Fruit fly (Drosophila melanogaster) whole organism, embryonic: Measurements from ENCODE around the gene Sec5.

Experiments
- Adf1 ChIP-seq: fragments of 200-800 bp; sonication (Bioruptor generic); IDR thresholded peaks from 2 replicates; pipeline ENCODE4 v1.3.6; 2022; ENCODE audit warnings: missing biosample characterization, missing genetic modification characterization
- Aef1 ChIP-seq: fragments of 200-800 bp; sonication (Bioruptor generic); IDR thresholded peaks from 3 replicates; pipeline ENCODE4 v1.3.6; 2022; ENCODE audit warnings: missing biosample characterization, missing genetic modification characterization
- Antp ChIP-seq: fragments of 200-800 bp; sonication (Bioruptor generic); optimal IDR thresholded peaks from 3 replicates; lab custom pipeline; 2016; ENCODE audit warnings: missing biosample characterization, missing genetic modification characterization
- Awh ChIP-seq: fragments of 200-800 bp; sonication (Bioruptor generic); IDR thresholded peaks from 2 replicates; pipeline ENCODE4, ENCODE4 v1.3.6; 2022; ENCODE audit warnings: missing biosample characterization, missing genetic modification characterization
- CG10979 ChIP-seq: fragments of 200-800 bp; sonication (Bioruptor generic); optimal IDR thresholded peaks from 2 replicates; lab custom pipeline; 2018; ENCODE audit warnings: missing biosample characterization, mild to moderate bottlenecking, missing genetic modification characterization, moderate library complexity
- CG11093 ChIP-seq: fragments of 200-800 bp; sonication (Bioruptor generic); IDR thresholded peaks from 3 replicates; pipeline ENCODE4 v1.3.6; 2022; ENCODE audit warnings: missing biosample characterization, missing genetic modification characterization
- CG11504 ChIP-seq: fragments of 200-800 bp; sonication (Bioruptor generic); optimal IDR thresholded peaks from 3 replicates; lab custom pipeline; 2019; ENCODE audit warnings: missing biosample characterization, mild to moderate bottlenecking, missing genetic modification characterization, moderate library complexity
- CG11560 ChIP-seq: fragments of 200-800 bp; sonication (Bioruptor generic); IDR thresholded peaks from 3 replicates; pipeline ENCODE4 v1.3.6; 2022; ENCODE audit warnings: missing biosample characterization, missing genetic modification characterization
- CG11696 ChIP-seq: fragments of 200-800 bp; sonication (Bioruptor generic); IDR thresholded peaks from 2 replicates; pipeline ENCODE4 v1.3.6; 2022; ENCODE audit warnings: missing biosample characterization, missing genetic modification characterization
- CG13424 ChIP-seq: fragments of 200-800 bp; sonication (Bioruptor generic); optimal IDR thresholded peaks from 2 replicates; lab custom pipeline; 2019; ENCODE audit warnings: missing biosample characterization, mild to moderate bottlenecking, missing genetic modification characterization, moderate library complexity
- CG13894 ChIP-seq: fragments of 200-800 bp; sonication (Bioruptor generic); optimal IDR thresholded peaks from 3 replicates; lab custom pipeline; 2018; ENCODE audit warnings: missing biosample characterization, mild to moderate bottlenecking, missing genetic modification characterization, moderate library complexity
- CG2678 ChIP-seq: fragments of 200-800 bp; sonication (Bioruptor generic); optimal IDR thresholded peaks from 3 replicates; lab custom pipeline; 2019; ENCODE audit warnings: missing biosample characterization, mild to moderate bottlenecking, missing genetic modification characterization, moderate library complexity
- CG2712 ChIP-seq: fragments of 200-800 bp; optimal IDR thresholded peaks from 3 replicates; lab custom pipeline; 2019; ENCODE audit warnings: missing biosample characterization, mild to moderate bottlenecking, missing genetic modification characterization, moderate library complexity
- CG3281 ChIP-seq: fragments of 200-800 bp; sonication (Bioruptor generic); optimal IDR thresholded peaks from 3 replicates; lab custom pipeline; 2017; ENCODE audit warnings: missing biosample characterization, mild to moderate bottlenecking, missing genetic modification characterization
- CG3407 ChIP-seq: fragments of 200-800 bp; sonication (Bioruptor generic); optimal IDR thresholded peaks from 2 replicates; lab custom pipeline; 2018; ENCODE audit warnings: missing biosample characterization, mild to moderate bottlenecking, missing genetic modification characterization
- CG34422 ChIP-seq: fragments of 200-800 bp; sonication (Bioruptor generic); IDR thresholded peaks from 3 replicates; pipeline ENCODE4 v1.3.6; 2022; ENCODE audit warnings: missing biosample characterization, missing genetic modification characterization
- CG3995 ChIP-seq: fragments of 200-800 bp; sonication (Bioruptor generic); optimal IDR thresholded peaks from 3 replicates; lab custom pipeline; 2016; ENCODE audit warnings: missing biosample characterization, missing genetic modification characterization
- CG7928 ChIP-seq: fragments of 200-800 bp; sonication (Bioruptor generic); optimal IDR thresholded peaks from 2 replicates; lab custom pipeline; 2017; ENCODE audit warnings: missing biosample characterization, mild to moderate bottlenecking, missing genetic modification characterization
- CG8281 ChIP-seq: fragments of 200-800 bp; sonication (Bioruptor generic); optimal IDR thresholded peaks from 2 replicates; lab custom pipeline; 2018; ENCODE audit warnings: missing biosample characterization, mild to moderate bottlenecking, missing genetic modification characterization, moderate library complexity
- CG9797 ChIP-seq: fragments of 200-800 bp; sonication (Bioruptor generic); optimal IDR thresholded peaks from 3 replicates; lab custom pipeline; 2018; ENCODE audit warnings: missing biosample characterization, mild to moderate bottlenecking, missing genetic modification characterization
- Fer3 ChIP-seq: fragments of 200-800 bp; sonication (Bioruptor generic); optimal IDR thresholded peaks from 2 replicates; lab custom pipeline; 2018; ENCODE audit warnings: missing biosample characterization, mild to moderate bottlenecking, missing genetic modification characterization, moderate library complexity
- HmgD ChIP-seq: fragments of 200-800 bp; sonication (Bioruptor generic); optimal IDR thresholded peaks from 3 replicates; lab custom pipeline; 2016; ENCODE audit warnings: missing biosample characterization, missing genetic modification characterization
- Hsf ChIP-seq: fragments of 200-800 bp; sonication (Bioruptor generic); optimal IDR thresholded peaks from 3 replicates; lab custom pipeline; 2016; ENCODE audit warnings: missing biosample characterization, missing genetic modification characterization
- Lim3 ChIP-seq: fragments of 200-800 bp; sonication (Bioruptor generic); IDR thresholded peaks from 2 replicates; pipeline ENCODE4 v1.3.6; 2022; ENCODE audit warnings: missing biosample characterization, missing genetic modification characterization
- NfI ChIP-seq: fragments of 200-800 bp; sonication (Bioruptor generic); optimal IDR thresholded peaks from 3 replicates; lab custom pipeline; 2018; ENCODE audit warnings: missing biosample characterization, mild to moderate bottlenecking, missing genetic modification characterization, moderate library complexity
- Oli ChIP-seq: fragments of 200-800 bp; sonication (Bioruptor generic); optimal IDR thresholded peaks from 2 replicates; lab custom pipeline; 2018; ENCODE audit warnings: missing biosample characterization, mild to moderate bottlenecking, missing genetic modification characterization, moderate library complexity
- YL-1 ChIP-seq: fragments of 200-800 bp; sonication (Bioruptor generic); optimal IDR thresholded peaks from 3 replicates; lab custom pipeline; 2017; ENCODE audit warnings: missing biosample characterization, mild to moderate bottlenecking, missing genetic modification characterization
- aop ChIP-seq: fragments of 200-800 bp; sonication (Bioruptor generic); IDR thresholded peaks from 2 replicates; pipeline ENCODE4 v1.3.6; 2022; ENCODE audit warnings: missing biosample characterization, missing genetic modification characterization
- bigmax ChIP-seq: fragments of 200-800 bp; sonication (Bioruptor generic); optimal IDR thresholded peaks from 2 replicates; lab custom pipeline; 2018; ENCODE audit warnings: missing biosample characterization, mild to moderate bottlenecking, missing genetic modification characterization
- btn ChIP-seq: fragments of 200-800 bp; sonication (Bioruptor generic); optimal IDR thresholded peaks from 2 replicates; lab custom pipeline; 2016; ENCODE audit warnings: missing biosample characterization, missing genetic modification characterization
- chif ChIP-seq, 2 experiments: fragments of 200-800 bp; sonication (Bioruptor generic); optimal IDR thresholded peaks; 3 replicates each; lab custom pipeline; 2016; ENCODE audit warnings: missing biosample characterization in 2 of 2, missing genetic modification characterization in 2 of 2
- eyg ChIP-seq: fragments of 200-800 bp; sonication (Bioruptor generic); optimal IDR thresholded peaks from 3 replicates; lab custom pipeline; 2016; ENCODE audit warnings: missing biosample characterization, missing genetic modification characterization
- gce ChIP-seq: fragments of 200-800 bp; sonication (Bioruptor generic); IDR thresholded peaks from 3 replicates; pipeline ENCODE4 v1.3.6; 2022; ENCODE audit warnings: missing biosample characterization, missing genetic modification characterization
- gsb-n ChIP-seq: fragments of 200-800 bp; sonication (Bioruptor generic); optimal IDR thresholded peaks from 3 replicates; lab custom pipeline; 2018; ENCODE audit warnings: missing biosample characterization, mild to moderate bottlenecking, missing genetic modification characterization
- h ChIP-seq: fragments of >200 bp; optimal IDR thresholded peaks from 2 replicates; lab custom pipeline; 2017
- hkb ChIP-seq, 2 experiments: fragments of 200-800 bp in 1 of 2; fragments of >200 bp in 1 of 2; sonication (Bioruptor generic) in 1 of 2; IDR thresholded peaks in 1 of 2; optimal IDR thresholded peaks in 1 of 2; 2 replicates each; pipeline versions ENCODE4 v1.3.6 to Lab custom; 2017 to 2022; ENCODE audit warnings: missing biosample characterization in 1 of 2, missing genetic modification characterization in 1 of 2
- jigr1 ChIP-seq: fragments of 200-800 bp; sonication (Bioruptor generic); IDR thresholded peaks from 3 replicates; pipeline ENCODE4 v1.3.6; 2022; ENCODE audit warnings: missing biosample characterization, missing genetic modification characterization
- jing ChIP-seq: fragments of 200-800 bp; sonication (Bioruptor generic); optimal IDR thresholded peaks from 2 replicates; lab custom pipeline; 2018; ENCODE audit warnings: missing biosample characterization, mild to moderate bottlenecking, missing genetic modification characterization
- lola ChIP-seq, 3 experiments: fragments of >200 bp in 2 of 3; fragments of 200-800 bp in 1 of 3; sonication (Bioruptor generic) in 1 of 3; optimal IDR thresholded peaks; 2 replicates each; lab custom pipeline; 2017 to 2019; ENCODE audit warnings: missing biosample characterization in 3 of 3, missing genetic modification characterization in 3 of 3, mild to moderate bottlenecking in 1 of 3, moderate library complexity in 1 of 3
- maf-S ChIP-seq: fragments of 200-800 bp; sonication (Bioruptor generic); optimal IDR thresholded peaks from 2 replicates; lab custom pipeline; 2016; ENCODE audit warnings: missing biosample characterization, missing genetic modification characterization
- nom ChIP-seq: fragments of 200-800 bp; sonication (Bioruptor generic); optimal IDR thresholded peaks from 2 replicates; lab custom pipeline; 2017; ENCODE audit warnings: missing biosample characterization, missing genetic modification characterization, mild to moderate bottlenecking, moderate library complexity, missing genetic modification reagents
- pita ChIP-seq: fragments of 200-800 bp; sonication (Bioruptor generic); optimal IDR thresholded peaks from 2 replicates; lab custom pipeline; 2017; ENCODE audit warnings: missing biosample characterization, mild to moderate bottlenecking, missing genetic modification characterization
- pros ChIP-seq: fragments of 200-800 bp; sonication (Bioruptor generic); optimal IDR thresholded peaks from 3 replicates; lab custom pipeline; 2019; ENCODE audit warnings: missing biosample characterization, mild to moderate bottlenecking, missing genetic modification characterization, moderate library complexity
- pum ChIP-seq: fragments of 200-800 bp; sonication (Bioruptor generic); optimal IDR thresholded peaks from 2 replicates; lab custom pipeline; 2016; ENCODE audit warnings: missing biosample characterization, missing genetic modification characterization
- slbo ChIP-seq: fragments of 200-800 bp; sonication (Bioruptor generic); IDR thresholded peaks from 2 replicates; pipeline ENCODE4 v1.3.6; 2022; ENCODE audit warnings: missing biosample characterization, missing genetic modification characterization
- sr ChIP-seq: fragments of 200-800 bp; sonication (Bioruptor generic); IDR thresholded peaks from 3 replicates; pipeline ENCODE4 v1.3.6; 2022; ENCODE audit warnings: missing biosample characterization, missing genetic modification characterization
- stc ChIP-seq: fragments of 200-800 bp; sonication (Bioruptor generic); IDR thresholded peaks from 2 replicates; pipeline ENCODE4 v1.3.6; 2022; ENCODE audit warnings: missing biosample characterization, missing genetic modification characterization
- tio ChIP-seq: fragments of 200-800 bp; sonication (Bioruptor generic); optimal IDR thresholded peaks from 2 replicates; lab custom pipeline; 2017; ENCODE audit warnings: missing biosample characterization, missing genetic modification characterization, inconsistent platforms
- toy ChIP-seq: fragments of 200-800 bp; sonication (Bioruptor generic); IDR thresholded peaks from 2 replicates; pipeline ENCODE4 v1.3.6; 2022; ENCODE audit warnings: missing biosample characterization, missing genetic modification characterization
- wor ChIP-seq: fragments of 200-800 bp; sonication (Bioruptor generic); IDR thresholded peaks from 2 replicates; pipeline ENCODE4 v1.3.6; 2022; ENCODE audit warnings: missing biosample characterization, missing genetic modification characterization

Sec5 gene

DNA sequence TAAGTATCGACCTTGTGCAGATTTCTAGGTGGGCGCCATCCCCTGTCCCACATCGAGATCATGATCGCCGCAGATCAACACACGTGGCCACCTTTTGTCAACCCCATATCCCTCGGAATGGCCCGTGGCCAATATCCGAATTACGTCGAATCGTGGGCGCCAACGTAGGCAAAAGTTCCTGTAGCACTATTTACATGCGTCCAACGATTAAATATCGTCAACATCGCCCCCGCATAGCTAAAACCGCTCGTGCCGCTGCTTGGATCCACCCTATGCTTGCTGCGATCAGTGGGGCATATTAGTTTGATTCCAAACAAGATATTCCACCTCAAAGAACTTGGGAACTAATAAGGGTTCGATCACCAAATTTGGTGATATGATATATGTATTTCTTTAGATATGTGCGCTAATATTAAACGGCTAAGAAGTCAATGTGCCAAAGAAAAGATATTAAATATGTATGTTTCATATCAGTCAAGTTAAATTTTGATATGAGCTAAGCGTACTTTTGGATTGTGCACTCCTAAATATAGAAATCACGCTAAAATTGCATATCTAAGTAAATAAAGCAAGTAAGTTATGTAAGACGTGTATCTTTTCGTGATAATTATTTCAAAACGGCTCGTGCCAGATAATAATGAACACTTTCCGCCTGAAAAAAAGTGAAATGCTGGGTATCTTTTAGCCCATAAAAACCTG, 20.1 kb downstream of the Sec5 start (continued):
- TF ChIP-seq chif (GFP tag; optimal IDR thresholded peaks at IDR 0.05; lab: Kevin White, UChicago) = peak; percentile 3 to 44
- TF ChIP-seq gsb-n = no peak
- peak in 1 of 3 experiments; percentile 1 for TF ChIP-seq lola (GFP tag; optimal IDR thresholded peaks at IDR 0.05; lab: Kevin White, UChicago)
- TF ChIP-seq hkb (optimal IDR thresholded peaks at IDR 0.05; lab: Kevin White, UChicago) = no peak
- TF ChIP-seq hkb (GFP tag; IDR thresholded peaks at IDR 0.05; lab: Robert Waterston, UW) = no peak
- TF ChIP-seq Oli (tag; lab: Kevin White, UChicago) = peak; percentile 50
- peak; percentile 2 for TF ChIP-seq CG10979 (tag; lab: Kevin White, UChicago)
- no peak for TF ChIP-seq HmgD (GFP tag; lab: Kevin White, UChicago)
- no peak for TF ChIP-seq toy
- TF ChIP-seq h (lab: Kevin White, UChicago) = no peak
- 0 out of 3 replicates have a peak, but pooled peaks have one; percentile 2 for TF ChIP-seq CG34422 (GFP tag; lab: Robert Waterston, UW)
- TF ChIP-seq YL-1 (GFP tag; lab: Kevin White, UChicago) = no peak
- TF ChIP-seq CG11560 = no peak
- TF ChIP-seq CG11093 (GFP tag; lab: Robert Waterston, UW) = no peak
- no peak for TF ChIP-seq Antp
- peak; percentile 41 for TF ChIP-seq Hsf (GFP tag; lab: Kevin White, UChicago)
- TF ChIP-seq Adf1 = no peak
- TF ChIP-seq CG13894 (tag; lab: Kevin White, UChicago) = no peak
- peak; percentile 17 for TF ChIP-seq pum (GFP tag; lab: Kevin White, UChicago)
- TF ChIP-seq CG11504 = peak; percentile 62
- no peak for TF ChIP-seq CG3407 (GFP tag; lab: Kevin White, UChicago)
- peak; percentile 46 for TF ChIP-seq CG2712 (tag; lab: Kevin White, UChicago)
- TF ChIP-seq CG8281 (tag; lab: Kevin White, UChicago) = no peak
- TF ChIP-seq Fer3 (tag; lab: Kevin White, UChicago) = no peak
- TF ChIP-seq Lim3 (GFP tag; lab: Robert Waterston, UW) = no peak
- no peak for TF ChIP-seq CG9797 (GFP tag; lab: Kevin White, UChicago)
- peak; percentile 47 for TF ChIP-seq maf-S
- no peak for TF ChIP-seq jing (GFP tag; lab: Kevin White, UChicago)
- no peak for TF ChIP-seq nom (GFP tag; lab: Kevin White, UChicago)
- TF ChIP-seq pros (GFP tag; lab: Kevin White, UChicago) = no peak
- TF ChIP-seq wor = no peak
- no peak for TF ChIP-seq btn
- TF ChIP-seq eyg (GFP tag; lab: Kevin White, UChicago) = no peak
- TF ChIP-seq pita (GFP tag; lab: Kevin White, UChicago) = no peak
- TF ChIP-seq CG3995 = no peak
- TF ChIP-seq Aef1 = peak; percentile 40; the same call in 1 of the 3 replicates
- no peak for TF ChIP-seq stc
- peak; percentile 57 for TF ChIP-seq tio (GFP tag; lab: Kevin White, UChicago)
- TF ChIP-seq gce (GFP tag; lab: Robert Waterston, UW) = no peak
- TF ChIP-seq CG7928 (GFP tag; lab: Kevin White, UChicago) = no peak
- TF ChIP-seq slbo (GFP tag; lab: Robert Waterston, UW) = peak; percentile 50; the same call in 1 of the 2 replicates
- no peak for TF ChIP-seq CG11696 (GFP tag; lab: Robert Waterston, UW)
- peak; percentile 95 for TF ChIP-seq sr (GFP tag; lab: Robert Waterston, UW)
- TF ChIP-seq bigmax (GFP tag; lab: Kevin White, UChicago) = no peak
- no peak for TF ChIP-seq aop (GFP tag; lab: Robert Waterston, UW)
- peak; percentile 48 for TF ChIP-seq CG13424 (tag; lab: Kevin White, UChicago)
- no peak for TF ChIP-seq jigr1 (GFP tag; lab: Robert Waterston, UW)
- peak; percentile 41 for TF ChIP-seq CG3281 (GFP tag; lab: Kevin White, UChicago)
- no peak for TF ChIP-seq Awh (GFP tag; lab: Robert Waterston, UW)
- peak; percentile 58 for TF ChIP-seq CG2678 (tag; lab: Kevin White, UChicago)
- TF ChIP-seq NfI (GFP tag; lab: Kevin White, UChicago) = peak; percentile 58
